Fruit fly (Drosophila melanogaster) whole organism, embryonic: ENCODE results near the gene CG17549.

Experiments
- Atf3 ChIP-seq: fragments of 200-800 bp; sonication (Bioruptor generic); optimal IDR thresholded peaks from 3 replicates; lab custom pipeline; 2016; ENCODE audit warnings: missing biosample characterization, missing genetic modification characterization
- B-H2 ChIP-seq: fragments of 200-800 bp; sonication (Bioruptor generic); optimal IDR thresholded peaks from 2 replicates; lab custom pipeline; 2018; ENCODE audit warnings: missing biosample characterization, mild to moderate bottlenecking, missing genetic modification characterization
- C15 ChIP-seq: fragments of 200-800 bp; sonication (Bioruptor generic); IDR thresholded peaks from 3 replicates; pipeline ENCODE4 v1.3.6; 2022; ENCODE audit warnings: missing biosample characterization, missing genetic modification characterization
- CG12104 ChIP-seq: fragments of 200-800 bp; sonication (Bioruptor generic); optimal IDR thresholded peaks from 3 replicates; lab custom pipeline; 2016; ENCODE audit warnings: missing biosample characterization, missing genetic modification characterization
- CG12744 ChIP-seq: fragments of 200-800 bp; sonication (Bioruptor generic); optimal IDR thresholded peaks from 2 replicates; lab custom pipeline; 2016; ENCODE audit warnings: missing biosample characterization, missing genetic modification characterization
- CG14965 ChIP-seq: fragments of 200-800 bp; sonication (Bioruptor generic); optimal IDR thresholded peaks from 2 replicates; lab custom pipeline; 2016; ENCODE audit warnings: missing biosample characterization, missing genetic modification characterization, borderline replicate concordance
- CG15696 ChIP-seq: fragments of 200-800 bp; sonication (Bioruptor generic); optimal IDR thresholded peaks from 2 replicates; lab custom pipeline; 2019; ENCODE audit warnings: missing biosample characterization, mild to moderate bottlenecking, missing genetic modification characterization, moderate library complexity
- CG1647 ChIP-seq: fragments of 200-800 bp; sonication (Bioruptor generic); optimal IDR thresholded peaks from 3 replicates; lab custom pipeline; 2016; ENCODE audit warnings: missing biosample characterization, missing genetic modification characterization
- CG16779 ChIP-seq: fragments of 200-800 bp; sonication (Bioruptor generic); IDR thresholded peaks from 2 replicates; pipeline ENCODE4 v1.3.6; 2022; ENCODE audit warnings: missing biosample characterization, missing genetic modification characterization
- CG17568 ChIP-seq: fragments of 200-800 bp; sonication (Bioruptor generic); optimal IDR thresholded peaks from 2 replicates; lab custom pipeline; 2018; ENCODE audit warnings: missing biosample characterization, mild to moderate bottlenecking, missing genetic modification characterization, moderate library complexity
- CG18262 ChIP-seq: fragments of 200-800 bp; optimal IDR thresholded peaks from 3 replicates; lab custom pipeline; 2019; ENCODE audit warnings: missing biosample characterization, mild to moderate bottlenecking, missing genetic modification characterization, moderate library complexity
- CG2120 ChIP-seq: fragments of 200-800 bp; sonication (Bioruptor generic); optimal IDR thresholded peaks from 3 replicates; lab custom pipeline; 2016; ENCODE audit warnings: missing biosample characterization, missing genetic modification characterization
- CG2129 ChIP-seq: fragments of 200-800 bp; sonication (Bioruptor generic); IDR thresholded peaks from 2 replicates; pipeline ENCODE4 v1.3.6; 2022; ENCODE audit warnings: missing biosample characterization, missing genetic modification characterization; ENCODE audit not compliant: partially characterized antibody
- CG2875 ChIP-seq: fragments of 200-800 bp; sonication (Bioruptor generic); optimal IDR thresholded peaks from 2 replicates; lab custom pipeline; 2017; ENCODE audit warnings: missing biosample characterization, mild to moderate bottlenecking, missing genetic modification characterization, missing genetic modification reagents
- CG33213 ChIP-seq: fragments of 200-800 bp; sonication (Bioruptor generic); optimal IDR thresholded peaks from 3 replicates; lab custom pipeline; 2016; ENCODE audit warnings: missing biosample characterization, missing genetic modification characterization
- CG34224 ChIP-seq: fragments of 200-800 bp; sonication (Bioruptor generic); IDR thresholded peaks from 3 replicates; pipeline ENCODE4 v1.3.6; 2022; ENCODE audit warnings: missing biosample characterization, missing genetic modification characterization; ENCODE audit not compliant: partially characterized antibody
- CG34422 ChIP-seq: fragments of 200-800 bp; sonication (Bioruptor generic); IDR thresholded peaks from 3 replicates; pipeline ENCODE4 v1.3.6; 2022; ENCODE audit warnings: missing biosample characterization, missing genetic modification characterization
- CG3838 ChIP-seq: fragments of 200-800 bp; sonication (Bioruptor generic); optimal IDR thresholded peaks from 3 replicates; lab custom pipeline; 2016; ENCODE audit warnings: missing biosample characterization, missing genetic modification characterization
- CG42726 ChIP-seq: fragments of 200-800 bp; sonication (Bioruptor generic); IDR thresholded peaks from 2 replicates; pipeline ENCODE4 v1.3.6; 2022; ENCODE audit warnings: missing biosample characterization, missing genetic modification characterization; ENCODE audit not compliant: partially characterized antibody
- CG4360 ChIP-seq: fragments of 200-800 bp; sonication (Bioruptor generic); IDR thresholded peaks from 2 replicates; pipeline ENCODE4 v1.3.6; 2022; ENCODE audit warnings: missing biosample characterization, missing genetic modification characterization
- CG4820 ChIP-seq: fragments of 200-800 bp; sonication (Bioruptor generic); optimal IDR thresholded peaks from 3 replicates; lab custom pipeline; 2016; ENCODE audit warnings: missing biosample characterization, missing genetic modification characterization
- CG6683 ChIP-seq: fragments of 200-800 bp; sonication (Bioruptor generic); optimal IDR thresholded peaks from 2 replicates; lab custom pipeline; 2017; ENCODE audit warnings: missing biosample characterization, mild to moderate bottlenecking, missing genetic modification characterization, missing genetic modification reagents
- CG8478 ChIP-seq: fragments of >200 bp; optimal IDR thresholded peaks from 2 replicates; lab custom pipeline; 2018
- CG8924 ChIP-seq: fragments of 200-800 bp; optimal IDR thresholded peaks from 3 replicates; lab custom pipeline; 2019; ENCODE audit warnings: missing biosample characterization, mild to moderate bottlenecking, missing genetic modification characterization, moderate library complexity
- ERR ChIP-seq: fragments of 200-800 bp; sonication (Bioruptor generic); optimal IDR thresholded peaks from 2 replicates; lab custom pipeline; 2016; ENCODE audit warnings: missing biosample characterization, missing genetic modification characterization
- HHEX ChIP-seq: fragments of 200-800 bp; sonication (Bioruptor generic); optimal IDR thresholded peaks from 3 replicates; lab custom pipeline; 2017; ENCODE audit warnings: missing biosample characterization, mild to moderate bottlenecking, missing genetic modification characterization, missing genetic modification reagents
- Hey ChIP-seq: fragments of 200-800 bp; sonication (Bioruptor generic); optimal IDR thresholded peaks from 3 replicates; lab custom pipeline; 2018; ENCODE audit warnings: missing biosample characterization, mild to moderate bottlenecking, missing genetic modification characterization
- Hr3 ChIP-seq: fragments of 200-800 bp; sonication (Bioruptor generic); optimal IDR thresholded peaks from 3 replicates; lab custom pipeline; 2016; ENCODE audit warnings: missing biosample characterization, missing genetic modification characterization
- NC2β ChIP-seq: fragments of 200-800 bp; sonication (Bioruptor generic); optimal IDR thresholded peaks from 2 replicates; lab custom pipeline; 2016; ENCODE audit warnings: missing biosample characterization, missing genetic modification characterization
- NfI ChIP-seq: fragments of 200-800 bp; sonication (Bioruptor generic); optimal IDR thresholded peaks from 3 replicates; lab custom pipeline; 2018; ENCODE audit warnings: missing biosample characterization, mild to moderate bottlenecking, missing genetic modification characterization, moderate library complexity
- Ravus ChIP-seq: fragments of 200-800 bp; sonication (Bioruptor generic); IDR thresholded peaks from 2 replicates; pipeline ENCODE4 v1.3.6; 2022; ENCODE audit warnings: missing biosample characterization, missing genetic modification characterization
- Six4 ChIP-seq: fragments of 200-800 bp; sonication (Bioruptor generic); optimal IDR thresholded peaks from 2 replicates; lab custom pipeline; 2016; ENCODE audit warnings: missing biosample characterization, missing genetic modification characterization
- Spps ChIP-seq: fragments of 200-800 bp; sonication (Bioruptor generic); optimal IDR thresholded peaks from 2 replicates; lab custom pipeline; 2018; ENCODE audit warnings: missing biosample characterization, mild to moderate bottlenecking, missing genetic modification characterization
- Tbp ChIP-seq: fragments of >200 bp; optimal IDR thresholded peaks from 2 replicates; lab custom pipeline; 2018; ENCODE audit warnings: missing biosample characterization, missing genetic modification characterization
- Trl ChIP-seq, 3 experiments: fragments of >200 bp in 2 of 3; fragments of 200-800 bp in 1 of 3; sonication (Bioruptor generic) in 1 of 3; optimal IDR thresholded peaks; 2 replicates in 1 of 3; 3 replicates in 2 of 3; lab custom pipeline; 2016 to 2017; ENCODE audit warnings: missing biosample characterization in 1 of 3, missing genetic modification characterization in 1 of 3
- ab ChIP-seq: fragments of 200-800 bp; sonication (Bioruptor generic); optimal IDR thresholded peaks from 2 replicates; lab custom pipeline; 2016; ENCODE audit warnings: missing biosample characterization, missing genetic modification characterization
- ato ChIP-seq: fragments of 200-800 bp; sonication (Bioruptor generic); IDR thresholded peaks from 2 replicates; pipeline ENCODE4 v1.3.6; 2022; ENCODE audit warnings: missing biosample characterization, missing genetic modification characterization; ENCODE audit not compliant: partially characterized antibody
- az2 ChIP-seq: fragments of 200-800 bp; sonication (Bioruptor generic); optimal IDR thresholded peaks from 3 replicates; lab custom pipeline; 2016; ENCODE audit warnings: missing biosample characterization, missing genetic modification characterization
- crc ChIP-seq: fragments of 200-800 bp; sonication (Bioruptor generic); optimal IDR thresholded peaks from 2 replicates; lab custom pipeline; 2016; ENCODE audit warnings: missing biosample characterization, missing genetic modification characterization
- dysf ChIP-seq: fragments of 200-800 bp; sonication (Bioruptor generic); IDR thresholded peaks from 3 replicates; pipeline ENCODE4 v1.3.6; 2022; ENCODE audit warnings: missing biosample characterization, missing genetic modification characterization
- fd102C ChIP-seq: fragments of 200-800 bp; sonication (Bioruptor generic); optimal IDR thresholded peaks from 2 replicates; lab custom pipeline; 2018; ENCODE audit warnings: missing biosample characterization, mild to moderate bottlenecking, missing genetic modification characterization, moderate library complexity
- gcm ChIP-seq: fragments of 200-800 bp; sonication (Bioruptor generic); optimal IDR thresholded peaks from 2 replicates; lab custom pipeline; 2019; ENCODE audit warnings: missing biosample characterization, mild to moderate bottlenecking, missing genetic modification characterization, moderate library complexity
- her ChIP-seq: fragments of 200-800 bp; sonication (Bioruptor generic); optimal IDR thresholded peaks from 2 replicates; lab custom pipeline; 2016; ENCODE audit warnings: missing biosample characterization, missing genetic modification characterization
- insv ChIP-seq, 2 experiments: fragments of 200-800 bp; sonication (Bioruptor generic); optimal IDR thresholded peaks; 3 replicates each; lab custom pipeline; 2016 to 2018; ENCODE audit warnings: missing biosample characterization in 2 of 2, missing genetic modification characterization in 2 of 2
- nerfin-2 ChIP-seq: fragments of 200-800 bp; sonication (Bioruptor generic); IDR thresholded peaks from 2 replicates; pipeline ENCODE4 v1.3.6; 2022; ENCODE audit warnings: missing biosample characterization, missing genetic modification characterization; ENCODE audit not compliant: partially characterized antibody
- rib ChIP-seq: fragments of 200-800 bp; sonication (Bioruptor generic); IDR thresholded peaks from 2 replicates; pipeline ENCODE4 v1.3.6; 2022; ENCODE audit warnings: missing biosample characterization, missing genetic modification characterization
- sc ChIP-seq, 3 experiments: fragments of >200 bp in 2 of 3; fragments of 200-800 bp in 1 of 3; sonication (Bioruptor generic) in 1 of 3; optimal IDR thresholded peaks; 2 replicates in 2 of 3; 3 replicates in 1 of 3; lab custom pipeline; 2017; ENCODE audit warnings: mild to moderate bottlenecking in 1 of 3, missing biosample characterization in 1 of 3, missing genetic modification characterization in 1 of 3, missing genetic modification reagents in 1 of 3
- schlank ChIP-seq: fragments of 200-800 bp; sonication (Bioruptor generic); optimal IDR thresholded peaks from 2 replicates; lab custom pipeline; 2018; ENCODE audit warnings: missing biosample characterization, mild to moderate bottlenecking, missing genetic modification characterization
- sens-2 ChIP-seq: fragments of 200-800 bp; sonication (Bioruptor generic); IDR thresholded peaks from 2 replicates; pipeline ENCODE4 v1.3.6; 2022; ENCODE audit warnings: missing biosample characterization, missing genetic modification characterization
- trem ChIP-seq: fragments of 200-800 bp; optimal IDR thresholded peaks from 3 replicates; lab custom pipeline; 2019; ENCODE audit warnings: missing biosample characterization, mild to moderate bottlenecking, missing genetic modification characterization, moderate library complexity

The CG17549 gene

DNA sequence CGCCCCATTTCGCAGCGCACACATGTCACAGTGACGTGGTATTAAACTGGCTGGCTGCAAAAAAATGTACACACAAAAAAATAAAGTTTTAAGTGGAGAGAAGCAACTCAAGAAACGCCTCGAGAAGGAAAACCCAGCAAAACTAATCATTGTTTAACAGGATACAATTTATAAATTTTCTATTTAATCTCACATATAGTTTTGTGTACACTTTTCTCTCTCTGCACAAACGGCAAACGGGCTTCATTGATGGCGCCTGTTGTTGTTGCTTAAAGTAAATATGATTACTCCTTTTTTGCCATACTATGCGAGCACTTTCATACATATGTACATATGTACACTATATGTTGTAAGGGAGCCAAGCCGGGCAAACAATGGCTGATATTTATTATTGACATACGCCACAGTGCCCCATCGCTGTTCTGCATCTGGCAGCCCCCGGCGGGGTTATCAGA is 31.8 kb downstream of the CG17549 start (continued):
- TF ChIP-seq ab = peak; percentile 59
- TF ChIP-seq ERR (GFP tag; lab: Kevin White, UChicago) = no peak
- TF ChIP-seq gcm = no peak
- no peak for TF ChIP-seq Tbp (GFP tag; lab: Kevin White, UChicago)
- peak; percentile 10 for TF ChIP-seq CG3838 (GFP tag; lab: Kevin White, UChicago)
- TF ChIP-seq Spps = peak; percentile 46
- peak; percentile 70 for TF ChIP-seq CG4360 (GFP tag; lab: Robert Waterston, UW)
- no peak for TF ChIP-seq CG42726 (GFP tag; lab: Robert Waterston, UW)
- peak; percentile 70; the same call in 1 of the 2 replicates for TF ChIP-seq sens-2 (GFP tag; lab: Robert Waterston, UW)
- peak; percentile 16 for TF ChIP-seq CG8924 (tag; lab: Kevin White, UChicago)
- TF ChIP-seq CG6683 (GFP tag; lab: Kevin White, UChicago) = no peak
- TF ChIP-seq Hey (tag; lab: Kevin White, UChicago) = no peak
- peak; percentile 38 for TF ChIP-seq trem (tag; lab: Kevin White, UChicago)
- TF ChIP-seq HHEX = peak; percentile 37
- peak; percentile 40 for TF ChIP-seq Atf3 (GFP tag; lab: Kevin White, UChicago)
- no peak for TF ChIP-seq her (GFP tag; lab: Kevin White, UChicago)
- peak; percentile 6 for TF ChIP-seq Six4
- TF ChIP-seq CG15696 = peak; percentile 88
- TF ChIP-seq CG18262 = peak; percentile 65
- 0 out of 3 replicates have a peak, but pooled peaks have one; percentile 30 for TF ChIP-seq dysf (GFP tag; lab: Robert Waterston, UW)
- no peak for TF ChIP-seq Ravus (GFP tag; lab: Robert Waterston, UW)
- no peak for TF ChIP-seq schlank (tag; lab: Kevin White, UChicago)
- TF ChIP-seq NfI (GFP tag; lab: Kevin White, UChicago) = peak; percentile 23
- peak; percentile 43 for TF ChIP-seq CG1647
- TF ChIP-seq CG8478 (lab: Kevin White, UChicago) = no peak
- no peak for TF ChIP-seq CG34224 (GFP tag; lab: Robert Waterston, UW)
- peak; percentile 18 for TF ChIP-seq NC2β (GFP tag; lab: Kevin White, UChicago)
- no peak for TF ChIP-seq insv (GFP tag; optimal IDR thresholded peaks at IDR 0.05; lab: Kevin White, UChicago)
- TF ChIP-seq sc (optimal IDR thresholded peaks at IDR 0.05; lab: Kevin White, UChicago) = no peak
- peak; percentile 81 for TF ChIP-seq sc (GFP tag; optimal IDR thresholded peaks at IDR 0.05; lab: Kevin White, UChicago)
- no peak for TF ChIP-seq Trl (optimal IDR thresholded peaks at IDR 0.05; lab: Kevin White, UChicago)
- TF ChIP-seq Trl (GFP tag; optimal IDR thresholded peaks at IDR 0.05; lab: Kevin White, UChicago) = peak; percentile 36
- no peak for TF ChIP-seq ato (GFP tag; lab: Robert Waterston, UW)
- TF ChIP-seq CG14965 = no peak
- no peak for TF ChIP-seq CG2120 (GFP tag; lab: Kevin White, UChicago)
- peak; percentile 66 for TF ChIP-seq fd102C (GFP tag; lab: Kevin White, UChicago)
- peak; percentile 18 for TF ChIP-seq crc (GFP tag; lab: Kevin White, UChicago)
- no peak for TF ChIP-seq rib
- TF ChIP-seq CG33213 (GFP tag; lab: Kevin White, UChicago) = peak; percentile 50
- no peak for TF ChIP-seq CG2129 (GFP tag; lab: Robert Waterston, UW)
- peak; percentile 27; the same call in 1 of the 3 replicates for TF ChIP-seq CG34422 (GFP tag; lab: Robert Waterston, UW)
- TF ChIP-seq nerfin-2 (GFP tag; lab: Robert Waterston, UW) = no peak
- peak; percentile 59 for TF ChIP-seq az2 (GFP tag; lab: Kevin White, UChicago)
- TF ChIP-seq B-H2 (GFP tag; lab: Kevin White, UChicago) = no peak
- TF ChIP-seq Hr3 (GFP tag; lab: Kevin White, UChicago) = peak; percentile 42
- TF ChIP-seq CG2875 (GFP tag; lab: Kevin White, UChicago) = peak; percentile 75
- TF ChIP-seq CG12104 (GFP tag; lab: Kevin White, UChicago) = peak; percentile 26
- peak; percentile 61 for TF ChIP-seq CG4820 (GFP tag; lab: Kevin White, UChicago)
- TF ChIP-seq CG16779 = no peak
- TF ChIP-seq CG17568 (GFP tag; lab: Kevin White, UChicago) = no peak
- peak; percentile 61 for TF ChIP-seq CG12744 (GFP tag; lab: Kevin White, UChicago)
- no peak for TF ChIP-seq C15 (GFP tag; lab: Robert Waterston, UW)
